Worm (Caenorhabditis elegans) whole organism, early embryonic: Measurements from ENCODE around the gene cdc-42.

Experiments used
- ama-1 ChIP-seq: fragments of 150-350 bp; optimal IDR thresholded peaks from 2 replicates; lab custom pipeline; 2014
- ceh-13 ChIP-seq: fragments of 200-800 bp; sonication (Bioruptor generic); optimal IDR thresholded peaks from 2 replicates; lab custom pipeline; 2018; ENCODE audit warnings: mild to moderate bottlenecking, missing genetic modification characterization, missing compliant biosample characterization
- ceh-36 ChIP-seq: sonication (generic microtip); optimal IDR thresholded peaks from 2 replicates; lab custom pipeline; 2016; ENCODE audit warnings: missing genetic modification characterization, inconsistent platforms, missing compliant biosample characterization
- ets-7 ChIP-seq: sonication (generic microtip); optimal IDR thresholded peaks from 2 replicates; lab custom pipeline; 2016; ENCODE audit warnings: missing genotype, missing genetic modification characterization, missing compliant biosample characterization

- TF ChIP-seq ets-7 (no peak), ceh-13 (GFP tag; lab: Kevin White, UChicago) (no peak), ceh-36 (tag; lab: Kevin White, UChicago) (no peak), ama-1 (lab: Kevin White, UChicago) (no peak)
Measured at ce11 chrII:7594262-7594661, 22.0 kb upstream of the cdc-42 start.
